Fruit fly (Drosophila melanogaster) whole organism, embryonic: ENCODE measurements around the gene Or9a.

Experiments used
- Antp ChIP-seq: fragments of 200-800 bp; sonication (Bioruptor generic); optimal IDR thresholded peaks from 3 replicates; lab custom pipeline; 2016; ENCODE audit warnings: missing biosample characterization, missing genetic modification characterization
- Atf6 ChIP-seq: fragments of 200-800 bp; sonication (Bioruptor generic); IDR thresholded peaks from 2 replicates; pipeline ENCODE4 v1.3.6; 2022; ENCODE audit warnings: missing biosample characterization, missing genetic modification characterization
- Blimp-1 ChIP-seq: fragments of 200-800 bp; sonication (Bioruptor generic); optimal IDR thresholded peaks from 3 replicates; lab custom pipeline; 2018; ENCODE audit warnings: missing biosample characterization, missing genetic modification characterization, mild to moderate bottlenecking, moderate library complexity, missing genetic modification reagents
- CG10321 ChIP-seq: fragments of 200-800 bp; sonication (Bioruptor generic); IDR thresholded peaks from 2 replicates; pipeline ENCODE4 v1.3.6; 2022; ENCODE audit warnings: missing biosample characterization, missing genetic modification characterization
- CG10654 ChIP-seq: fragments of 200-800 bp; sonication (Bioruptor generic); optimal IDR thresholded peaks from 2 replicates; lab custom pipeline; 2016; ENCODE audit warnings: missing biosample characterization, missing genetic modification characterization
- CG11398 ChIP-seq: fragments of 200-800 bp; sonication (Bioruptor generic); optimal IDR thresholded peaks from 2 replicates; lab custom pipeline; 2016; ENCODE audit warnings: missing biosample characterization, missing genetic modification characterization
- CG11560 ChIP-seq: fragments of 200-800 bp; sonication (Bioruptor generic); IDR thresholded peaks from 3 replicates; pipeline ENCODE4 v1.3.6; 2022; ENCODE audit warnings: missing biosample characterization, missing genetic modification characterization
- CG11696 ChIP-seq: fragments of 200-800 bp; sonication (Bioruptor generic); IDR thresholded peaks from 2 replicates; pipeline ENCODE4 v1.3.6; 2022; ENCODE audit warnings: missing biosample characterization, missing genetic modification characterization
- CG14014 ChIP-seq: fragments of 200-800 bp; sonication (Bioruptor generic); IDR thresholded peaks from 2 replicates; pipeline ENCODE4 v1.3.6; 2022; ENCODE audit warnings: missing biosample characterization, missing genetic modification characterization
- CG15514 ChIP-seq: fragments of 200-800 bp; sonication (Bioruptor generic); optimal IDR thresholded peaks from 3 replicates; lab custom pipeline; 2017; ENCODE audit warnings: missing biosample characterization, missing genetic modification characterization, mild to moderate bottlenecking, moderate library complexity, missing genetic modification reagents
- CG18619 ChIP-seq: fragments of 200-800 bp; sonication (Bioruptor generic); optimal IDR thresholded peaks from 3 replicates; lab custom pipeline; 2017; ENCODE audit warnings: missing biosample characterization, mild to moderate bottlenecking, missing genetic modification characterization
- CG2199 ChIP-seq: fragments of 200-800 bp; sonication (Bioruptor generic); IDR thresholded peaks from 3 replicates; pipeline ENCODE4 v1.3.6; 2022; ENCODE audit warnings: missing biosample characterization, missing genetic modification characterization
- CG2889 ChIP-seq: fragments of 200-800 bp; sonication (Bioruptor generic); IDR thresholded peaks from 3 replicates; pipeline ENCODE4 v1.3.6; 2022; ENCODE audit warnings: missing biosample characterization, missing genetic modification characterization
- CG32532 ChIP-seq: fragments of 200-800 bp; sonication (Bioruptor generic); IDR thresholded peaks from 2 replicates; pipeline ENCODE4 v1.3.6; 2022; ENCODE audit warnings: missing biosample characterization, missing genetic modification characterization
- CG3847 ChIP-seq: fragments of 200-800 bp; sonication (Bioruptor generic); IDR thresholded peaks from 2 replicates; pipeline ENCODE4 v1.3.6; 2022; ENCODE audit warnings: missing biosample characterization, missing genetic modification characterization
- CG4424 ChIP-seq: fragments of 200-800 bp; sonication (Bioruptor generic); optimal IDR thresholded peaks from 3 replicates; lab custom pipeline; 2016; ENCODE audit warnings: missing biosample characterization, missing genetic modification characterization
- CG4730 ChIP-seq: fragments of 200-800 bp; sonication (Bioruptor generic); IDR thresholded peaks from 2 replicates; pipeline ENCODE4 v1.3.6; 2022; ENCODE audit warnings: missing biosample characterization, missing genetic modification characterization
- CG8359 ChIP-seq: fragments of 200-800 bp; sonication (Bioruptor generic); optimal IDR thresholded peaks from 2 replicates; lab custom pipeline; 2017; ENCODE audit warnings: missing biosample characterization, mild to moderate bottlenecking, missing genetic modification characterization, borderline replicate concordance
- CoRest ChIP-seq: fragments of 200-800 bp; sonication (Bioruptor generic); optimal IDR thresholded peaks from 3 replicates; lab custom pipeline; 2018; ENCODE audit warnings: missing biosample characterization, mild to moderate bottlenecking, missing genetic modification characterization, moderate library complexity
- D ChIP-seq, 2 experiments: fragments of 200-800 bp in 1 of 2; fragments of >200 bp in 1 of 2; sonication (Bioruptor generic) in 1 of 2; optimal IDR thresholded peaks; 2 replicates in 1 of 2; 3 replicates in 1 of 2; lab custom pipeline; 2017; ENCODE audit warnings: mild to moderate bottlenecking in 1 of 2, missing biosample characterization in 1 of 2, missing genetic modification characterization in 1 of 2, missing genetic modification reagents in 1 of 2
- Dfd ChIP-seq, 2 experiments: fragments of >200 bp; optimal IDR thresholded peaks; 2 replicates each; lab custom pipeline; 2017; ENCODE audit warnings: missing biosample characterization in 2 of 2, missing genetic modification characterization in 2 of 2
- Dll ChIP-seq: fragments of 200-800 bp; sonication (Bioruptor generic); IDR thresholded peaks from 4 replicates; pipeline ENCODE4 v1.3.6; 2022; ENCODE audit warnings: missing biosample characterization, missing genetic modification characterization; ENCODE audit not compliant: partially characterized antibody
- Dref ChIP-seq: fragments of 200-800 bp; sonication (Bioruptor generic); IDR thresholded peaks from 2 replicates; pipeline ENCODE4 v1.3.6; 2022; ENCODE audit warnings: missing biosample characterization, missing genetic modification characterization
- HLH4C ChIP-seq: fragments of 200-800 bp; sonication (Bioruptor generic); IDR thresholded peaks from 3 replicates; pipeline ENCODE4 v1.3.6; 2022; ENCODE audit warnings: missing biosample characterization, missing genetic modification characterization; ENCODE audit not compliant: partially characterized antibody
- Max ChIP-seq: fragments of 200-800 bp; sonication (Bioruptor generic); optimal IDR thresholded peaks from 2 replicates; lab custom pipeline; 2016; ENCODE audit warnings: missing biosample characterization, mild to moderate bottlenecking, missing genetic modification characterization
- Med ChIP-seq: fragments of 200-800 bp; sonication (Bioruptor generic); peaks from one replicate; lab custom pipeline; 2016; ENCODE audit warnings: missing biosample characterization, missing genetic modification characterization, mild to moderate bottlenecking, inconsistent platforms, moderate library complexity
- Myb ChIP-seq: fragments of 200-800 bp; sonication (Bioruptor generic); optimal IDR thresholded peaks from 2 replicates; lab custom pipeline; 2016; ENCODE audit warnings: missing biosample characterization, missing genetic modification characterization
- Rfx ChIP-seq: fragments of 200-800 bp; sonication (Bioruptor generic); IDR thresholded peaks from 2 replicates; pipeline ENCODE4 v1.3.6; 2022; ENCODE audit warnings: missing biosample characterization, missing genetic modification characterization
- Side ChIP-seq: fragments of 200-800 bp; sonication (Bioruptor generic); optimal IDR thresholded peaks from 2 replicates; lab custom pipeline; 2016; ENCODE audit warnings: missing biosample characterization, missing genetic modification characterization
- bbx ChIP-seq: fragments of 200-800 bp; sonication (Bioruptor generic); IDR thresholded peaks from 2 replicates; pipeline ENCODE4 v1.3.6; 2022; ENCODE audit warnings: missing biosample characterization, missing genetic modification characterization; ENCODE audit not compliant: partially characterized antibody
- bcd ChIP-seq: fragments of 200-800 bp; sonication (Bioruptor generic); optimal IDR thresholded peaks from 2 replicates; lab custom pipeline; 2017; ENCODE audit warnings: missing biosample characterization, mild to moderate bottlenecking, missing genetic modification characterization
- bowl ChIP-seq: fragments of 200-800 bp; sonication (Bioruptor generic); IDR thresholded peaks from 2 replicates; pipeline ENCODE4 v1.3.6; 2022; ENCODE audit warnings: missing biosample characterization, missing genetic modification characterization
- danr ChIP-seq: fragments of 200-800 bp; sonication (Bioruptor generic); IDR thresholded peaks from 2 replicates; pipeline ENCODE4 v1.3.6; 2022; ENCODE audit warnings: missing biosample characterization, missing genetic modification characterization
- en ChIP-seq: fragments of 200-800 bp; sonication (Bioruptor generic); optimal IDR thresholded peaks from 2 replicates; lab custom pipeline; 2016; ENCODE audit warnings: missing biosample characterization, missing genetic modification characterization
- fu2 ChIP-seq: fragments of 200-800 bp; sonication (Bioruptor generic); optimal IDR thresholded peaks from 2 replicates; lab custom pipeline; 2016; ENCODE audit warnings: missing biosample characterization, missing genetic modification characterization
- hb ChIP-seq: fragments of 200-800 bp; sonication (Bioruptor generic); IDR thresholded peaks from 3 replicates; pipeline ENCODE4 v1.3.6; 2022; ENCODE audit warnings: missing biosample characterization, missing genetic modification characterization; ENCODE audit not compliant: partially characterized antibody
- hkb ChIP-seq, 2 experiments: fragments of 200-800 bp in 1 of 2; fragments of >200 bp in 1 of 2; sonication (Bioruptor generic) in 1 of 2; IDR thresholded peaks in 1 of 2; optimal IDR thresholded peaks in 1 of 2; 2 replicates each; pipeline versions ENCODE4 v1.3.6 to Lab custom; 2017 to 2022; ENCODE audit warnings: missing biosample characterization in 1 of 2, missing genetic modification characterization in 1 of 2
- lilli ChIP-seq: fragments of 200-800 bp; sonication (Bioruptor generic); optimal IDR thresholded peaks from 3 replicates; lab custom pipeline; 2016; ENCODE audit warnings: missing biosample characterization, missing genetic modification characterization
- lmd ChIP-seq: fragments of 200-800 bp; sonication (Bioruptor generic); IDR thresholded peaks from 2 replicates; pipeline ENCODE4 v1.3.6; 2022; ENCODE audit warnings: missing biosample characterization, missing genetic modification characterization
- pzg ChIP-seq: fragments of 200-800 bp; sonication (Bioruptor generic); optimal IDR thresholded peaks from 3 replicates; lab custom pipeline; 2018; ENCODE audit warnings: missing biosample characterization, mild to moderate bottlenecking, missing genetic modification characterization, moderate library complexity
- sc ChIP-seq, 3 experiments: fragments of >200 bp in 2 of 3; fragments of 200-800 bp in 1 of 3; sonication (Bioruptor generic) in 1 of 3; optimal IDR thresholded peaks; 2 replicates in 2 of 3; 3 replicates in 1 of 3; lab custom pipeline; 2017; ENCODE audit warnings: mild to moderate bottlenecking in 1 of 3, missing biosample characterization in 1 of 3, missing genetic modification characterization in 1 of 3, missing genetic modification reagents in 1 of 3
- shn ChIP-seq: fragments of 200-800 bp; sonication (Bioruptor generic); optimal IDR thresholded peaks from 3 replicates; lab custom pipeline; 2016; ENCODE audit warnings: missing biosample characterization, missing genetic modification characterization
- sisA ChIP-seq: fragments of 200-800 bp; sonication (Bioruptor generic); IDR thresholded peaks from 2 replicates; pipeline ENCODE4 v1.3.6; 2022; ENCODE audit warnings: missing biosample characterization, missing genetic modification characterization
- slbo ChIP-seq: fragments of 200-800 bp; sonication (Bioruptor generic); IDR thresholded peaks from 2 replicates; pipeline ENCODE4 v1.3.6; 2022; ENCODE audit warnings: missing biosample characterization, missing genetic modification characterization
- sob ChIP-seq: fragments of 200-800 bp; sonication (Bioruptor generic); IDR thresholded peaks from 2 replicates; pipeline ENCODE4 v1.3.6; 2022; ENCODE audit warnings: missing biosample characterization, missing genetic modification characterization
- tgo ChIP-seq: fragments of 200-800 bp; sonication (Bioruptor generic); IDR thresholded peaks from 3 replicates; pipeline ENCODE4 v1.3.6; 2022; ENCODE audit warnings: missing biosample characterization, missing genetic modification characterization
- trh ChIP-seq: fragments of 200-800 bp; sonication (Bioruptor generic); optimal IDR thresholded peaks from 2 replicates; lab custom pipeline; 2016; ENCODE audit warnings: missing biosample characterization, missing genetic modification characterization
- vvl ChIP-seq: fragments of 200-800 bp; sonication (Bioruptor generic); IDR thresholded peaks from 2 replicates; pipeline ENCODE4 v1.3.6; 2022; ENCODE audit warnings: missing biosample characterization, missing genetic modification characterization

Or9a gene

DNA sequence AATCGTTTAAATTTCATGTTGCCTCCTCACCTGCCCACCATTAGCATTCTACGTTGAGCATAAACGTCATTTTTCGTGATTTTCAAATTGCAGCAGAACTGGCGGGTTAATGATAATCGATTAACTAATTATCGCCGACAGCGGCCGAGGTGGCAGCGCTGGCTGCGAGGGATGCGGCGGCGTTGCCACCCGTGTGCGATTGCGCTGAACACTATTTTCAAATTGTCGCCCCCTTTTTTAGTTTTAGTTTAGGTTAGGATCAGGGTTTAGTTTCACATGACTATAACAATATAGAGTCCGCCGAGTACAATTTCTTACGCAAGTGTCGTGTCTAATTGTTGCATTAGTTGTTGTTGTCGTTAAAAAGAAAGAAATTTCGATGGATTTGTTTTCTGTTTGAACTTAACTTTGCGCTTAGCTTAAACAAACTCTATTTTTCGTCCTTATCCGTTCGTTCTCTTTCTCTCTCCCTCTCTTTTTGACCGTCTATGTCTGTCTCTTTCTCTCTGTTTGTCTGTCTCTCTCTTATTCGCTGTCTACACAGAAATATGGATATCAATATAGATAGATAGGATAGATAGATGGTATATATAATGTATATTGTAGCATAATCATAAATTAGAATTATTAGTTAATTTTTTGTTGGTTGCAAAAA is 3.7 kb upstream of the Or9a start (continued):
- no peak for TF ChIP-seq D (optimal IDR thresholded peaks at IDR 0.05; lab: Kevin White, UChicago)
- TF ChIP-seq D (GFP tag; optimal IDR thresholded peaks at IDR 0.05; lab: Kevin White, UChicago) = no peak
- peak; percentile 82 for TF ChIP-seq pzg
- no peak for TF ChIP-seq bowl (GFP tag; lab: Robert Waterston, UW)
- TF ChIP-seq HLH4C = peak; percentile 69
- TF ChIP-seq bbx (GFP tag; lab: Robert Waterston, UW) = peak; percentile 70
- no peak for TF ChIP-seq CG2199 (GFP tag; lab: Robert Waterston, UW)
- TF ChIP-seq Dref = peak; percentile 88
- TF ChIP-seq CG11560 (tag; lab: Robert Waterston, UW) = peak; percentile 14; the same call in 1 of the 3 replicates
- TF ChIP-seq Med = peak; percentile 64
- TF ChIP-seq CG15514 (GFP tag; lab: Kevin White, UChicago) = peak; percentile 69
- no peak for TF ChIP-seq lmd (GFP tag; lab: Robert Waterston, UW)
- peak; percentile 52 for TF ChIP-seq en (GFP tag; lab: Kevin White, UChicago)
- TF ChIP-seq sc (optimal IDR thresholded peaks at IDR 0.05; lab: Kevin White, UChicago) = no peak
- TF ChIP-seq sc (GFP tag; optimal IDR thresholded peaks at IDR 0.05; lab: Kevin White, UChicago) = no peak
- no peak for TF ChIP-seq Max (GFP tag; lab: Kevin White, UChicago)
- no peak for TF ChIP-seq CG4730
- TF ChIP-seq hb = no peak
- TF ChIP-seq Antp (GFP tag; lab: Kevin White, UChicago) = peak; percentile 36
- TF ChIP-seq bcd = no peak
- TF ChIP-seq lilli (GFP tag; lab: Kevin White, UChicago) = peak; percentile 37
- no peak for TF ChIP-seq danr (GFP tag; lab: Robert Waterston, UW)
- TF ChIP-seq CG2889 (GFP tag; lab: Robert Waterston, UW) = peak; percentile 53; the same call in 2 of the 3 replicates
- peak; percentile 7 for TF ChIP-seq CG4424 (GFP tag; lab: Kevin White, UChicago)
- peak; percentile 20 for TF ChIP-seq shn
- no peak for TF ChIP-seq hkb (optimal IDR thresholded peaks at IDR 0.05; lab: Kevin White, UChicago)
- no peak for TF ChIP-seq hkb (GFP tag; IDR thresholded peaks at IDR 0.05; lab: Robert Waterston, UW)
- TF ChIP-seq CG11696 = no peak
- no peak for TF ChIP-seq Blimp-1 (GFP tag; lab: Kevin White, UChicago)
- no peak for TF ChIP-seq trh (GFP tag; lab: Kevin White, UChicago)
- TF ChIP-seq CG32532 (GFP tag; lab: Robert Waterston, UW) = 0 out of 2 replicates have a peak, but pooled peaks have one; percentile 44
- peak; percentile 47 for TF ChIP-seq Myb (GFP tag; lab: Kevin White, UChicago)
- no peak for TF ChIP-seq sisA (GFP tag; lab: Robert Waterston, UW)
- TF ChIP-seq sob (GFP tag; lab: Robert Waterston, UW) = 0 out of 2 replicates have a peak, but pooled peaks have one; percentile 21
- peak; percentile 63; the same call in 1 of the 2 replicates for TF ChIP-seq CG10321 (GFP tag; lab: Robert Waterston, UW)
- no peak for TF ChIP-seq CG14014 (GFP tag; lab: Robert Waterston, UW)
- TF ChIP-seq CG10654 = no peak
- no peak for TF ChIP-seq Dfd (GFP tag; optimal IDR thresholded peaks at IDR 0.05; lab: Kevin White, UChicago)
- TF ChIP-seq tgo (GFP tag; lab: Robert Waterston, UW) = no peak
- TF ChIP-seq CG18619 = no peak
- TF ChIP-seq Side (GFP tag; lab: Kevin White, UChicago) = peak; percentile 12
- peak; percentile 51; the same call in 2 of the 4 replicates for TF ChIP-seq Dll
- peak; percentile 51 for TF ChIP-seq vvl (GFP tag; lab: Robert Waterston, UW)
- peak; percentile 53 for TF ChIP-seq CG3847
- TF ChIP-seq Rfx (GFP tag; lab: Robert Waterston, UW) = 0 out of 2 replicates have a peak, but pooled peaks have one; percentile 21
- no peak for TF ChIP-seq fu2 (GFP tag; lab: Kevin White, UChicago)
- peak; percentile 45 for TF ChIP-seq CoRest (tag; lab: Kevin White, UChicago)
- no peak for TF ChIP-seq CG11398 (GFP tag; lab: Kevin White, UChicago)
- TF ChIP-seq Atf6 (GFP tag; lab: Robert Waterston, UW) = 0 out of 2 replicates have a peak, but pooled peaks have one; percentile 29
- no peak for TF ChIP-seq CG8359 (GFP tag; lab: Kevin White, UChicago)
- peak; percentile 31 for TF ChIP-seq slbo (GFP tag; lab: Robert Waterston, UW)
